Fruit fly (Drosophila melanogaster) whole organism, embryonic: Measurements from ENCODE around the gene Dic4.

Source experiments
- B-H2 ChIP-seq: fragments of 200-800 bp; sonication (Bioruptor generic); optimal IDR thresholded peaks from 2 replicates; lab custom pipeline; 2018; ENCODE audit warnings: missing biosample characterization, mild to moderate bottlenecking, missing genetic modification characterization
- BEAF-32 ChIP-seq: fragments of 200-800 bp; sonication (Bioruptor generic); optimal IDR thresholded peaks from 3 replicates; lab custom pipeline; 2017; ENCODE audit warnings: missing biosample characterization, missing genetic modification characterization, mild to moderate bottlenecking, moderate library complexity, missing genetic modification reagents
- Blimp-1 ChIP-seq: fragments of 200-800 bp; sonication (Bioruptor generic); optimal IDR thresholded peaks from 3 replicates; lab custom pipeline; 2018; ENCODE audit warnings: missing biosample characterization, missing genetic modification characterization, mild to moderate bottlenecking, moderate library complexity, missing genetic modification reagents
- CG10147 ChIP-seq: fragments of 200-800 bp; sonication (Bioruptor generic); optimal IDR thresholded peaks from 2 replicates; lab custom pipeline; 2019; ENCODE audit warnings: missing biosample characterization, mild to moderate bottlenecking, missing genetic modification characterization, moderate library complexity
- CG10462 ChIP-seq: fragments of 200-800 bp; sonication (Bioruptor generic); optimal IDR thresholded peaks from 2 replicates; lab custom pipeline; 2016; ENCODE audit warnings: missing biosample characterization, missing genetic modification characterization
- CG12299 ChIP-seq: fragments of 200-800 bp; sonication (Bioruptor generic); optimal IDR thresholded peaks from 2 replicates; lab custom pipeline; 2018; ENCODE audit warnings: missing biosample characterization, mild to moderate bottlenecking, missing genetic modification characterization
- CG12391 ChIP-seq: fragments of 200-800 bp; sonication (Bioruptor generic); optimal IDR thresholded peaks from 3 replicates; lab custom pipeline; 2018; ENCODE audit warnings: missing biosample characterization, mild to moderate bottlenecking, missing genetic modification characterization, moderate library complexity
- CG14667 ChIP-seq: fragments of 200-800 bp; sonication (Bioruptor generic); IDR thresholded peaks from 2 replicates; pipeline ENCODE4 v1.3.6; 2022; ENCODE audit warnings: missing biosample characterization, missing genetic modification characterization
- CG15514 ChIP-seq: fragments of 200-800 bp; sonication (Bioruptor generic); optimal IDR thresholded peaks from 3 replicates; lab custom pipeline; 2017; ENCODE audit warnings: missing biosample characterization, missing genetic modification characterization, mild to moderate bottlenecking, moderate library complexity, missing genetic modification reagents
- CG15696 ChIP-seq: fragments of 200-800 bp; sonication (Bioruptor generic); optimal IDR thresholded peaks from 2 replicates; lab custom pipeline; 2019; ENCODE audit warnings: missing biosample characterization, mild to moderate bottlenecking, missing genetic modification characterization, moderate library complexity
- CG1603 ChIP-seq: fragments of 200-800 bp; sonication (Bioruptor generic); optimal IDR thresholded peaks from 2 replicates; lab custom pipeline; 2019; ENCODE audit warnings: missing biosample characterization, mild to moderate bottlenecking, missing genetic modification characterization, moderate library complexity
- CG17186 ChIP-seq: fragments of 200-800 bp; sonication (Bioruptor generic); optimal IDR thresholded peaks from 3 replicates; lab custom pipeline; 2017; ENCODE audit warnings: missing biosample characterization, missing genetic modification reagents, missing genetic modification characterization
- CG2202 ChIP-seq: fragments of 200-800 bp; sonication (Bioruptor generic); optimal IDR thresholded peaks from 2 replicates; lab custom pipeline; 2018; ENCODE audit warnings: missing biosample characterization, mild to moderate bottlenecking, missing genetic modification characterization
- CG32772 ChIP-seq: fragments of 200-800 bp; sonication (Bioruptor generic); IDR thresholded peaks from 2 replicates; pipeline ENCODE4 v1.3.6; 2022; ENCODE audit warnings: missing biosample characterization, missing genetic modification characterization
- CG33213 ChIP-seq: fragments of 200-800 bp; sonication (Bioruptor generic); optimal IDR thresholded peaks from 3 replicates; lab custom pipeline; 2016; ENCODE audit warnings: missing biosample characterization, missing genetic modification characterization
- CG3726 ChIP-seq: fragments of 200-800 bp; sonication (Bioruptor generic); IDR thresholded peaks from 3 replicates; pipeline ENCODE4, ENCODE4 v1.3.6; 2022; ENCODE audit warnings: missing biosample characterization, missing genetic modification characterization
- CG43689 ChIP-seq: fragments of 200-800 bp; sonication (Bioruptor generic); IDR thresholded peaks from 2 replicates; pipeline ENCODE4 v1.3.6; 2022; ENCODE audit warnings: missing biosample characterization, missing genetic modification characterization
- CG7745 ChIP-seq: fragments of 200-800 bp; sonication (Bioruptor generic); optimal IDR thresholded peaks from 2 replicates; lab custom pipeline; 2018; ENCODE audit warnings: missing biosample characterization, mild to moderate bottlenecking, missing genetic modification characterization, moderate library complexity
- CG7963 ChIP-seq: fragments of 200-800 bp; sonication (Bioruptor generic); IDR thresholded peaks from 3 replicates; pipeline ENCODE4 v1.3.6; 2022; ENCODE audit warnings: missing biosample characterization, missing genetic modification characterization; ENCODE audit not compliant: partially characterized antibody
- Dad ChIP-seq: fragments of 200-800 bp; sonication (Bioruptor generic); optimal IDR thresholded peaks from 3 replicates; lab custom pipeline; 2016; ENCODE audit warnings: missing biosample characterization, missing genetic modification characterization
- Dfd ChIP-seq, 2 experiments: fragments of >200 bp; optimal IDR thresholded peaks; 2 replicates each; lab custom pipeline; 2017; ENCODE audit warnings: missing biosample characterization in 2 of 2, missing genetic modification characterization in 2 of 2
- Doc3 ChIP-seq: fragments of 200-800 bp; sonication (Bioruptor generic); IDR thresholded peaks from 3 replicates; pipeline ENCODE4 v1.3.6; 2022; ENCODE audit warnings: missing biosample characterization, missing genetic modification characterization; ENCODE audit not compliant: partially characterized antibody
- Dp ChIP-seq: fragments of 200-800 bp; sonication (Bioruptor generic); optimal IDR thresholded peaks from 2 replicates; lab custom pipeline; 2018; ENCODE audit warnings: missing biosample characterization, mild to moderate bottlenecking, missing genetic modification characterization, moderate library complexity
- Ets65A ChIP-seq: fragments of 200-800 bp; sonication (Bioruptor generic); peaks from one replicate; lab custom pipeline; 2016; ENCODE audit warnings: missing biosample characterization, missing genetic modification characterization
- Hand ChIP-seq: fragments of 200-800 bp; sonication (Bioruptor generic); optimal IDR thresholded peaks from 2 replicates; lab custom pipeline; 2017; ENCODE audit warnings: mild to moderate bottlenecking, missing biosample characterization, missing genetic modification reagents, missing genetic modification characterization
- HmgZ ChIP-seq: fragments of 200-800 bp; sonication (Bioruptor generic); optimal IDR thresholded peaks from 2 replicates; lab custom pipeline; 2018; ENCODE audit warnings: missing biosample characterization, mild to moderate bottlenecking, missing genetic modification characterization
- NK7.1 ChIP-seq: fragments of 200-800 bp; sonication (Bioruptor generic); optimal IDR thresholded peaks from 3 replicates; lab custom pipeline; 2016; ENCODE audit warnings: missing biosample characterization, missing genetic modification characterization
- Ptx1 ChIP-seq: fragments of 200-800 bp; sonication (Bioruptor generic); IDR thresholded peaks from 2 replicates; pipeline ENCODE4 v1.3.6; 2022; ENCODE audit warnings: missing biosample characterization, missing genetic modification characterization
- Taf1 ChIP-seq: fragments of 200-800 bp; sonication (Bioruptor generic); IDR thresholded peaks from 2 replicates; pipeline ENCODE4 v1.3.6; 2022; ENCODE audit warnings: missing biosample characterization, missing genetic modification characterization
- Tbp ChIP-seq: fragments of >200 bp; optimal IDR thresholded peaks from 2 replicates; lab custom pipeline; 2018; ENCODE audit warnings: missing biosample characterization, missing genetic modification characterization
- Xrp1 ChIP-seq: fragments of 200-800 bp; sonication (Bioruptor generic); IDR thresholded peaks from 2 replicates; pipeline ENCODE4 v1.3.6; 2022; ENCODE audit warnings: missing biosample characterization, missing genetic modification characterization
- YL-1 ChIP-seq: fragments of 200-800 bp; sonication (Bioruptor generic); optimal IDR thresholded peaks from 3 replicates; lab custom pipeline; 2017; ENCODE audit warnings: missing biosample characterization, mild to moderate bottlenecking, missing genetic modification characterization
- ase ChIP-seq: fragments of 200-800 bp; sonication (Bioruptor generic); IDR thresholded peaks from 3 replicates; pipeline ENCODE4 v1.3.6; 2022; ENCODE audit warnings: missing biosample characterization, missing genetic modification characterization
- br ChIP-seq: fragments of >200 bp; optimal IDR thresholded peaks from 2 replicates; lab custom pipeline; 2017
- chinmo ChIP-seq: fragments of 200-800 bp; sonication (Bioruptor generic); IDR thresholded peaks from 4 replicates; pipeline ENCODE4 v1.3.6; 2022; ENCODE audit warnings: missing biosample characterization, missing genetic modification characterization; ENCODE audit not compliant: partially characterized antibody
- croc ChIP-seq: fragments of 200-800 bp; sonication (Bioruptor generic); conservative IDR thresholded peaks from 3 replicates; pipeline ENCODE4 v1.3.6; 2022; ENCODE audit warnings: missing biosample characterization, missing genetic modification characterization
- crol ChIP-seq: fragments of 200-800 bp; sonication (Bioruptor generic); IDR thresholded peaks from 2 replicates; pipeline ENCODE4 v1.3.6; 2022; ENCODE audit warnings: missing biosample characterization, missing genetic modification characterization
- danr ChIP-seq: fragments of 200-800 bp; sonication (Bioruptor generic); IDR thresholded peaks from 2 replicates; pipeline ENCODE4 v1.3.6; 2022; ENCODE audit warnings: missing biosample characterization, missing genetic modification characterization
- hkb ChIP-seq, 2 experiments: fragments of 200-800 bp in 1 of 2; fragments of >200 bp in 1 of 2; sonication (Bioruptor generic) in 1 of 2; IDR thresholded peaks in 1 of 2; optimal IDR thresholded peaks in 1 of 2; 2 replicates each; pipeline versions ENCODE4 v1.3.6 to Lab custom; 2017 to 2022; ENCODE audit warnings: missing biosample characterization in 1 of 2, missing genetic modification characterization in 1 of 2
- mld ChIP-seq: fragments of 200-800 bp; sonication (Bioruptor generic); IDR thresholded peaks from 3 replicates; pipeline ENCODE4 v1.3.6; 2022; ENCODE audit warnings: missing biosample characterization, missing genetic modification characterization; ENCODE audit not compliant: partially characterized antibody
- oc ChIP-seq: fragments of 200-800 bp; sonication (Bioruptor generic); optimal IDR thresholded peaks from 2 replicates; lab custom pipeline; 2018; ENCODE audit warnings: missing biosample characterization, mild to moderate bottlenecking, missing genetic modification characterization, moderate library complexity
- onecut ChIP-seq: fragments of 200-800 bp; sonication (Bioruptor generic); IDR thresholded peaks from 2 replicates; pipeline ENCODE4 v1.3.6; 2022; ENCODE audit warnings: missing biosample characterization, missing genetic modification characterization
- pum ChIP-seq: fragments of 200-800 bp; sonication (Bioruptor generic); optimal IDR thresholded peaks from 2 replicates; lab custom pipeline; 2016; ENCODE audit warnings: missing biosample characterization, missing genetic modification characterization
- run ChIP-seq: fragments of 200-800 bp; sonication (Bioruptor generic); optimal IDR thresholded peaks from 3 replicates; lab custom pipeline; 2018; ENCODE audit warnings: missing biosample characterization, mild to moderate bottlenecking, missing genetic modification characterization
- sd ChIP-seq: fragments of 200-800 bp; sonication (Bioruptor generic); optimal IDR thresholded peaks from 3 replicates; lab custom pipeline; 2018; ENCODE audit warnings: missing biosample characterization, mild to moderate bottlenecking, missing genetic modification characterization, moderate library complexity
- tgo ChIP-seq: fragments of 200-800 bp; sonication (Bioruptor generic); IDR thresholded peaks from 3 replicates; pipeline ENCODE4 v1.3.6; 2022; ENCODE audit warnings: missing biosample characterization, missing genetic modification characterization
- vnd ChIP-seq: fragments of 200-800 bp; sonication (Bioruptor generic); IDR thresholded peaks from 3 replicates; pipeline ENCODE4 v1.3.6; 2022; ENCODE audit warnings: missing biosample characterization, missing genetic modification characterization; ENCODE audit not compliant: partially characterized antibody
- wdn ChIP-seq: fragments of 200-800 bp; sonication (Bioruptor generic); IDR thresholded peaks from 2 replicates; pipeline ENCODE4 v1.3.6; 2022; ENCODE audit warnings: missing biosample characterization, missing genetic modification characterization
- wor ChIP-seq: fragments of 200-800 bp; sonication (Bioruptor generic); IDR thresholded peaks from 2 replicates; pipeline ENCODE4 v1.3.6; 2022; ENCODE audit warnings: missing biosample characterization, missing genetic modification characterization
- zen ChIP-seq: fragments of 200-800 bp; sonication (Bioruptor generic); optimal IDR thresholded peaks from 3 replicates; lab custom pipeline; 2018; ENCODE audit warnings: missing biosample characterization, mild to moderate bottlenecking, missing genetic modification characterization, moderate library complexity

Gene Dic4

dm6 chr3L:18675363-18675866, 22.8 kb downstream of the Dic4 start, which contains the start of the genes GNBP2 and GNBP1 (continued):
- TF ChIP-seq Dad (GFP tag; lab: Kevin White, UChicago): no peak
- no peak for TF ChIP-seq zen (tag; lab: Kevin White, UChicago)
- TF ChIP-seq CG14667 (GFP tag; lab: Robert Waterston, UW): peak; percentile 53; the same call in 1 of the 2 replicates
- TF ChIP-seq Hand: no peak
- peak; percentile 59; the same call in 1 of the 2 replicates for TF ChIP-seq Xrp1 (GFP tag; lab: Robert Waterston, UW)
- TF ChIP-seq Ets65A (GFP tag; lab: Kevin White, UChicago): peak; percentile 59
- TF ChIP-seq NK7.1 (GFP tag; lab: Kevin White, UChicago): no peak
- peak; percentile 44 for TF ChIP-seq CG12299 (tag; lab: Kevin White, UChicago)
- peak; percentile 77 for TF ChIP-seq tgo
- no peak for TF ChIP-seq br (lab: Kevin White, UChicago)
- no peak for TF ChIP-seq crol
- TF ChIP-seq CG1603 (tag; lab: Kevin White, UChicago): no peak
- TF ChIP-seq CG3726 (GFP tag; lab: Robert Waterston, UW): no peak
- TF ChIP-seq CG7745: no peak
- TF ChIP-seq wor (GFP tag; lab: Robert Waterston, UW): no peak
- no peak for TF ChIP-seq CG33213 (GFP tag; lab: Kevin White, UChicago)
- TF ChIP-seq wdn (GFP tag; lab: Robert Waterston, UW): no peak
- no peak for TF ChIP-seq Tbp (GFP tag; lab: Kevin White, UChicago)
- TF ChIP-seq CG17186 (GFP tag; lab: Kevin White, UChicago): no peak
- TF ChIP-seq CG10462 (GFP tag; lab: Kevin White, UChicago): peak; percentile 12
- TF ChIP-seq CG32772 (GFP tag; lab: Robert Waterston, UW): no peak; the same call in 1 of the 2 replicates
- TF ChIP-seq mld (GFP tag; lab: Robert Waterston, UW): no peak
- no peak; the same call in 2 of the 3 replicates for TF ChIP-seq ase (GFP tag; lab: Robert Waterston, UW)
- 0 out of 2 replicates have a peak, but pooled peaks have one; percentile 22 for TF ChIP-seq Taf1 (GFP tag; lab: Robert Waterston, UW)
- TF ChIP-seq HmgZ (tag; lab: Kevin White, UChicago): no peak
- peak; percentile 58; the same call in 1 of the 2 replicates for TF ChIP-seq danr (GFP tag; lab: Robert Waterston, UW)
- no peak for TF ChIP-seq Dfd (GFP tag; optimal IDR thresholded peaks at IDR 0.05; lab: Kevin White, UChicago)
- 0 out of 3 replicates have a peak, but pooled peaks have one; percentile 18 for TF ChIP-seq croc (GFP tag; lab: Robert Waterston, UW)
- no peak for TF ChIP-seq CG15696 (tag; lab: Kevin White, UChicago)
- TF ChIP-seq CG2202 (tag; lab: Kevin White, UChicago): no peak
- no peak for TF ChIP-seq vnd
- peak; percentile 72 for TF ChIP-seq CG12391 (tag; lab: Kevin White, UChicago)
- TF ChIP-seq YL-1 (GFP tag; lab: Kevin White, UChicago): no peak
- TF ChIP-seq sd: no peak
- TF ChIP-seq Dp (GFP tag; lab: Kevin White, UChicago): no peak
- TF ChIP-seq BEAF-32: no peak
- TF ChIP-seq CG15514 (GFP tag; lab: Kevin White, UChicago): peak; percentile 40
- TF ChIP-seq run: peak; percentile 37
- no peak for TF ChIP-seq B-H2 (GFP tag; lab: Kevin White, UChicago)
- peak; percentile 80 for TF ChIP-seq Ptx1 (GFP tag; lab: Robert Waterston, UW)
- no peak for TF ChIP-seq CG7963 (GFP tag; lab: Robert Waterston, UW)
- peak; percentile 57 for TF ChIP-seq CG10147 (GFP tag; lab: Kevin White, UChicago)
- TF ChIP-seq Blimp-1 (GFP tag; lab: Kevin White, UChicago): no peak
- no peak for TF ChIP-seq pum (GFP tag; lab: Kevin White, UChicago)
- TF ChIP-seq onecut (GFP tag; lab: Robert Waterston, UW): no peak
- no peak for TF ChIP-seq Doc3 (GFP tag; lab: Robert Waterston, UW)
- TF ChIP-seq hkb (optimal IDR thresholded peaks at IDR 0.05; lab: Kevin White, UChicago): no peak
- peak; percentile 74 for TF ChIP-seq hkb (GFP tag; IDR thresholded peaks at IDR 0.05; lab: Robert Waterston, UW)
- TF ChIP-seq CG43689 (GFP tag; lab: Robert Waterston, UW): 0 out of 2 replicates have a peak, but pooled peaks have one; percentile 12
- no peak for TF ChIP-seq chinmo (GFP tag; lab: Robert Waterston, UW)
- no peak for TF ChIP-seq oc (tag; lab: Kevin White, UChicago)
